Worm (Caenorhabditis elegans) whole organism, L3 larva: ENCODE measurements around the gene sun-1.

Experiments
- ama-1 ChIP-seq: fragments of 150-350 bp; optimal IDR thresholded peaks from 2 replicates; lab custom pipeline; 2018
- lin-39 ChIP-seq: fragments of 150-350 bp; optimal IDR thresholded peaks from 2 replicates; lab custom pipeline; 2018; ENCODE audit warnings: missing biosample characterization, missing genetic modification reagents, missing genetic modification characterization
- nfya-1 ChIP-seq: sonication (generic microtip); optimal IDR thresholded peaks from 2 replicates; lab custom pipeline; 2017; ENCODE audit warnings: missing genetic modification characterization, mild to moderate bottlenecking, missing compliant biosample characterization, antibody characterized with exemption, moderate library complexity; ENCODE audit not compliant: insufficient read depth
- pha-4 ChIP-seq: fragments of 150-350 bp; optimal IDR thresholded peaks from 2 replicates; lab custom pipeline; 2014; ENCODE audit warnings: missing biosample characterization, missing genetic modification reagents, missing genetic modification characterization
- snpc-4 ChIP-seq: fragments of 150-350 bp; optimal IDR thresholded peaks from 2 replicates; lab custom pipeline; 2014; ENCODE audit warnings: missing biosample characterization, missing genetic modification characterization

DNA sequence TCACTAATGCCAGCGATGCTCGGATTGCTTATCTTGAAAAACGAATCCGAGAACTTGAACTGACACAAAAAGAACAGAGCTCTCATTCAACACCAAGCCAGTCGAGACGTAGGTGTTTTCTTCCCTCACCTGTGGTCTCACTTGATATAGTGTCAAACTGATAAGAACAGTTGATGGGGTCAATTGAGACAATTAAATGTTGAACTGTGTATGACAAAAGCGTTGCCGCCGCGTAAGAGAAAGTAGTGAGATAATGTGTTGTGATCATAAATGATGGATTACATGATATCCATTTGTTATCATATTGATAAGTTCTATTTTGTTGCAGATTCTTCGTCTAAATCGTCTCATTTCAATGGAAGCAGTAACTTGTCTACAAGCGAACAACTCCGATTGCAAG, 19.6 kb downstream of the sun-1 start:
- TF ChIP-seq lin-39 (tag; lab: Kevin White, UChicago) (no peak), snpc-4 (tag; lab: Kevin White, UChicago) (no peak), pha-4 (tag; lab: Kevin White, UChicago) (no peak), nfya-1 (tag; lab: Kevin White, UChicago) (no peak), ama-1 (lab: Kevin White, UChicago) (no peak)
